Comparison of ENCODE assay signal across 1 fruit fly cellular context in the genomic region with DNA sequence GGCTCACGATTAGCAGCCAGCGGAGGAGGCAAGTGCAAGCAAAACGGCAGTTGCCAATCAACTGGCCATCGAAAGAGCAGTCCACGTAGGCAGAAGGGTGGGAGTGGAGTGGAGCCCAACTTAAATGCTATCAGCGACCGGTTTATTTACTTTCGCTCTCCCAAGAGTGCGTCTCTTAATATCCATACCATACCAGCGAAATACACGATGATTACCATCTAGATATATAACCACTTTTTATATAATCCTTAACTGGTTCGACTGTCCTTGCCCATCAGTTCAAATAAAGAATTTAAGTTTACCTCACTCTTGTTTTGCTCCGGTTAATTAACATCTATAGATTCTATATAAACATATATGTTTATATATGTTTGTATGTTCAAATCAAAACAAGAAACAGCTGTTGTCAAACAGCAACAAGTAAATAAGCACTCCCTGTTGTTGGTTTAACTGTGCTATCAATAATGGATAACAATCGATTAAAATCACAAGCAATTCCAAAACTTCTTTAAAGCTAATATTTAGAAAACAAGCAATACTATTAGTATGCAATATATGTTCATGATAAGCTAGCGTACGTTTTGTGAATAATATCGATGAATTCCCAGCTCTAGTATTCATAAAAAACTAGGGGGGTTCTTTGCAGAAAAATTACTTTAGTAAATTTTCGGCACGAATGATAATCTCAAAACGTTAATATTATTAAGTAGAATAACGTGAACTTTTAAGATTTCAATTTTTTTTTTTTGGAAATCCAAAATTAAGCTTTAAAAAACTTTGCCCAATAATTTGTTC.
TF ChIP-seq lines count a peak whose summit lies in the region.

No protein-coding gene starts in this region.

TF ChIP-seq in whole organism, embryonic, 481 proteins besides CTCF, POLR2A, EP300 and RAD21 (continued from another document and continues in another):
- TF ChIP-seq CG31388 (GFP tag; optimal IDR thresholded peaks at IDR 0.05; lab: Kevin White, UChicago) (no peak), CG8944 (GFP tag; optimal IDR thresholded peaks at IDR 0.05; lab: Kevin White, UChicago) (no peak), scrt (GFP tag; optimal IDR thresholded peaks at IDR 0.05; lab: Kevin White, UChicago) (peak; percentile 89), eve (GFP tag; optimal IDR thresholded peaks at IDR 0.05; lab: Kevin White, UChicago) (no peak), D19B (GFP tag; optimal IDR thresholded peaks at IDR 0.05; lab: Kevin White, UChicago) (no peak), dpn (GFP tag; optimal IDR thresholded peaks at IDR 0.05; lab: Kevin White, UChicago) (peak; percentile 4 to 34), tap (tag; optimal IDR thresholded peaks at IDR 0.05; lab: Kevin White, UChicago) (no peak), Scr (GFP tag; IDR thresholded peaks at IDR 0.05; lab: Robert Waterston, UW; ENCODE audit: partially characterized antibody) (peak; percentile 45), ttk (GFP tag; IDR thresholded peaks at IDR 0.05; lab: Robert Waterston, UW) (no peak), Optix (GFP tag; IDR thresholded peaks at IDR 0.05; lab: Robert Waterston, UW) (no peak), CG12942 (GFP tag; optimal IDR thresholded peaks at IDR 0.05; lab: Kevin White, UChicago) (no peak), tgo (GFP tag; IDR thresholded peaks at IDR 0.05; lab: Robert Waterston, UW) (peak; percentile 34; the same call in 1 of the 3 replicates), CG10462 (GFP tag; optimal IDR thresholded peaks at IDR 0.05; lab: Kevin White, UChicago) (peak; percentile 27), pho (GFP tag; optimal IDR thresholded peaks at IDR 0.05; lab: Kevin White, UChicago) (peak; percentile 35), slp2 (GFP tag; optimal IDR thresholded peaks at IDR 0.05; lab: Kevin White, UChicago) (no peak), CG4404 (GFP tag; IDR thresholded peaks at IDR 0.05; lab: Robert Waterston, UW) (no peak), Dip3 (GFP tag; optimal IDR thresholded peaks at IDR 0.05; lab: Kevin White, UChicago) (no peak), Dek (tag; optimal IDR thresholded peaks at IDR 0.05; lab: Kevin White, UChicago) (no peak), cad (GFP tag; optimal IDR thresholded peaks at IDR 0.05; lab: Kevin White, UChicago) (no peak), nerfin-1 (tag; optimal IDR thresholded peaks at IDR 0.05; lab: Kevin White, UChicago) (peak; percentile 16), tup (GFP tag; optimal IDR thresholded peaks at IDR 0.05; lab: Kevin White, UChicago) (peak; percentile 12), Ada2b (GFP tag; IDR thresholded peaks at IDR 0.05; lab: Robert Waterston, UW) (no peak), Spps (tag; optimal IDR thresholded peaks at IDR 0.05; lab: Kevin White, UChicago) (no peak), ATbp (GFP tag; optimal IDR thresholded peaks at IDR 0.05; lab: Kevin White, UChicago) (peak; percentile 10), repo (GFP tag; optimal IDR thresholded peaks at IDR 0.05; lab: Kevin White, UChicago) (no peak), Myb (GFP tag; optimal IDR thresholded peaks at IDR 0.05; lab: Kevin White, UChicago) (peak; percentile 10), ara (GFP tag; IDR thresholded peaks at IDR 0.05; lab: Robert Waterston, UW) (0 out of 2 replicates have a peak, but pooled peaks have one; percentile 26), dan (GFP tag; IDR thresholded peaks at IDR 0.05; lab: Robert Waterston, UW) (no peak), Ptx1 (GFP tag; IDR thresholded peaks at IDR 0.05; lab: Robert Waterston, UW) (no peak), Dad (GFP tag; optimal IDR thresholded peaks at IDR 0.05; lab: Kevin White, UChicago) (no peak), CG14710 (tag; optimal IDR thresholded peaks at IDR 0.05; lab: Kevin White, UChicago) (peak; percentile 49), CG17568 (GFP tag; optimal IDR thresholded peaks at IDR 0.05; lab: Kevin White, UChicago) (no peak), CG17829 (tag; optimal IDR thresholded peaks at IDR 0.05; lab: Kevin White, UChicago) (peak; percentile 42), CG17912 (GFP tag; optimal IDR thresholded peaks at IDR 0.05; lab: Kevin White, UChicago) (no peak), Hr3 (GFP tag; optimal IDR thresholded peaks at IDR 0.05; lab: Kevin White, UChicago) (peak; percentile 2), grau (tag; optimal IDR thresholded peaks at IDR 0.05; lab: Kevin White, UChicago) (peak; percentile 32), btn (GFP tag; optimal IDR thresholded peaks at IDR 0.05; lab: Kevin White, UChicago) (no peak), CG13624 (GFP tag; optimal IDR thresholded peaks at IDR 0.05; lab: Kevin White, UChicago) (peak; percentile 42), trem (tag; optimal IDR thresholded peaks at IDR 0.05; lab: Kevin White, UChicago) (peak; percentile 33), bab2 (GFP tag; optimal IDR thresholded peaks at IDR 0.05; lab: Kevin White, UChicago) (peak; percentile 39), Kr (GFP tag; optimal IDR thresholded peaks at IDR 0.05; lab: Kevin White, UChicago) (no peak), CG10147 (GFP tag; optimal IDR thresholded peaks at IDR 0.05; lab: Kevin White, UChicago) (peak; percentile 60), dmrt99B (tag; optimal IDR thresholded peaks at IDR 0.05; lab: Kevin White, UChicago) (no peak), nau (GFP tag; optimal IDR thresholded peaks at IDR 0.05; lab: Kevin White, UChicago) (no peak), Sry-δ (GFP tag; optimal IDR thresholded peaks at IDR 0.05; lab: Kevin White, UChicago) (peak; percentile 71), bowl (GFP tag; IDR thresholded peaks at IDR 0.05; lab: Robert Waterston, UW) (no peak), CG14860 (GFP tag; IDR thresholded peaks at IDR 0.05; lab: Robert Waterston, UW; ENCODE audit: partially characterized antibody) (no peak), cato (GFP tag; optimal IDR thresholded peaks at IDR 0.05; lab: Kevin White, UChicago; ENCODE audit: borderline replicate concordance) (no peak), CG3847 (GFP tag; IDR thresholded peaks at IDR 0.05; lab: Robert Waterston, UW) (peak; percentile 8; the same call in 1 of the 2 replicates), CoRest (tag; optimal IDR thresholded peaks at IDR 0.05; lab: Kevin White, UChicago) (peak; percentile 51), CG4360 (GFP tag; IDR thresholded peaks at IDR 0.05; lab: Robert Waterston, UW) (no peak), Vsx1 (GFP tag; optimal IDR thresholded peaks at IDR 0.05; lab: Kevin White, UChicago) (peak; percentile 75), Eip74EF (GFP tag; optimal IDR thresholded peaks at IDR 0.05; lab: Kevin White, UChicago) (peak in 1 of 2 experiments; percentile 35), CG13424 (tag; optimal IDR thresholded peaks at IDR 0.05; lab: Kevin White, UChicago) (peak; percentile 42), CG10959 (GFP tag; IDR thresholded peaks at IDR 0.05; lab: Robert Waterston, UW) (no peak), cwo (GFP tag; optimal IDR thresholded peaks at IDR 0.05; lab: Kevin White, UChicago) (peak; percentile 25), kay (GFP tag; optimal IDR thresholded peaks at IDR 0.05; lab: Kevin White, UChicago) (peak; percentile 22), ERR (GFP tag; optimal IDR thresholded peaks at IDR 0.05; lab: Kevin White, UChicago) (no peak), Hmr (GFP tag; optimal IDR thresholded peaks at IDR 0.05; lab: Kevin White, UChicago) (peak; percentile 78), psq (GFP tag; optimal IDR thresholded peaks at IDR 0.05; lab: Kevin White, UChicago) (peak; percentile 50), Meics (GFP tag; optimal IDR thresholded peaks at IDR 0.05; lab: Kevin White, UChicago) (peak; percentile 96), Mes4 (GFP tag; optimal IDR thresholded peaks at IDR 0.05; lab: Kevin White, UChicago) (peak; percentile 27), Deaf1 (tag; optimal IDR thresholded peaks at IDR 0.05; lab: Kevin White, UChicago) (no peak), CG7745 (tag; optimal IDR thresholded peaks at IDR 0.05; lab: Kevin White, UChicago) (no peak), odd (GFP tag; optimal IDR thresholded peaks at IDR 0.05; lab: Kevin White, UChicago) (peak; percentile 66), ase (GFP tag; IDR thresholded peaks at IDR 0.05; lab: Robert Waterston, UW) (no peak), CG31224 (GFP tag; IDR thresholded peaks at IDR 0.05; lab: Robert Waterston, UW) (0 out of 2 replicates have a peak, but pooled peaks have one; percentile 4), Dll (GFP tag; IDR thresholded peaks at IDR 0.05; lab: Robert Waterston, UW; ENCODE audit: partially characterized antibody) (peak; percentile 61; the same call in 3 of the 4 replicates), Asciz (GFP tag; optimal IDR thresholded peaks at IDR 0.05; lab: Kevin White, UChicago) (peak; percentile 72), sima (GFP tag; optimal IDR thresholded peaks at IDR 0.05; lab: Kevin White, UChicago) (no peak), tx (GFP tag; optimal IDR thresholded peaks at IDR 0.05; lab: Kevin White, UChicago) (peak; percentile 6), Side (GFP tag; optimal IDR thresholded peaks at IDR 0.05; lab: Kevin White, UChicago) (no peak), Bteb2 (GFP tag; optimal IDR thresholded peaks at IDR 0.05; lab: Kevin White, UChicago) (peak; percentile 24), Fer2 (tag; optimal IDR thresholded peaks at IDR 0.05; lab: Kevin White, UChicago) (peak; percentile 3), Xrp1 (GFP tag; IDR thresholded peaks at IDR 0.05; lab: Robert Waterston, UW) (peak; percentile 55), NfI (GFP tag; optimal IDR thresholded peaks at IDR 0.05; lab: Kevin White, UChicago) (peak; percentile 10), Taf1 (GFP tag; IDR thresholded peaks at IDR 0.05; lab: Robert Waterston, UW) (peak; percentile 19; the same call in 1 of the 2 replicates), CG2120 (GFP tag; optimal IDR thresholded peaks at IDR 0.05; lab: Kevin White, UChicago) (peak; percentile 59), Trl (optimal IDR thresholded peaks at IDR 0.05; lab: Kevin White, UChicago) (no peak), Trl (GFP tag; optimal IDR thresholded peaks at IDR 0.05; lab: Kevin White, UChicago) (peak; percentile 57), vfl (GFP tag; optimal IDR thresholded peaks at IDR 0.05; lab: Kevin White, UChicago) (no peak), Hr39 (optimal IDR thresholded peaks at IDR 0.05; lab: Kevin White, UChicago) (no peak), CG10274 (GFP tag; optimal IDR thresholded peaks at IDR 0.05; lab: Kevin White, UChicago) (no peak), chinmo (GFP tag; IDR thresholded peaks at IDR 0.05; lab: Robert Waterston, UW; ENCODE audit: partially characterized antibody) (0 out of 4 replicates have a peak, but pooled peaks have one; percentile 19), NK7.1 (GFP tag; optimal IDR thresholded peaks at IDR 0.05; lab: Kevin White, UChicago) (no peak), fd96Cb (tag; optimal IDR thresholded peaks at IDR 0.05; lab: Kevin White, UChicago) (no peak), Xbp1 (GFP tag; optimal IDR thresholded peaks at IDR 0.05; lab: Kevin White, UChicago) (peak; percentile 30), Atf-2 (GFP tag; optimal IDR thresholded peaks at IDR 0.05; lab: Kevin White, UChicago) (no peak), B-H2 (GFP tag; optimal IDR thresholded peaks at IDR 0.05; lab: Kevin White, UChicago) (no peak), Awh (GFP tag; IDR thresholded peaks at IDR 0.05; lab: Robert Waterston, UW) (peak; percentile 66), CG18764 (GFP tag; optimal IDR thresholded peaks at IDR 0.05; lab: Kevin White, UChicago) (peak; percentile 46), CG12391 (tag; optimal IDR thresholded peaks at IDR 0.05; lab: Kevin White, UChicago) (peak; percentile 54), CkIIα-i1 (GFP tag; IDR thresholded peaks at IDR 0.05; lab: Robert Waterston, UW) (no peak), sna (GFP tag; IDR thresholded peaks at IDR 0.05; lab: Robert Waterston, UW; ENCODE audit: partially characterized antibody) (no peak), Ravus (GFP tag; IDR thresholded peaks at IDR 0.05; lab: Robert Waterston, UW) (no peak), B-H1 (GFP tag; IDR thresholded peaks at IDR 0.05; lab: Robert Waterston, UW) (no peak; the same call in 2 of the 3 replicates), Oaz (GFP tag; IDR thresholded peaks at IDR 0.05; lab: Robert Waterston, UW) (no peak), ranshi (GFP tag; IDR thresholded peaks at IDR 0.05; lab: Robert Waterston, UW) (no peak; the same call in 1 of the 2 replicates), H2.0 (GFP tag; IDR thresholded peaks at IDR 0.05; lab: Robert Waterston, UW) (no peak), hb (GFP tag; IDR thresholded peaks at IDR 0.05; lab: Robert Waterston, UW; ENCODE audit: partially characterized antibody) (no peak), CG18476 (GFP tag; optimal IDR thresholded peaks at IDR 0.05; lab: Kevin White, UChicago) (peak; percentile 17), CG30403 (GFP tag; optimal IDR thresholded peaks at IDR 0.05; lab: Kevin White, UChicago) (peak; percentile 48), Hmx (GFP tag; optimal IDR thresholded peaks at IDR 0.05; lab: Kevin White, UChicago) (peak; percentile 48), Bdp1 (GFP tag; optimal IDR thresholded peaks at IDR 0.05; lab: Kevin White, UChicago) (peak; percentile 1), caup (GFP tag; optimal IDR thresholded peaks at IDR 0.05; lab: Kevin White, UChicago; ENCODE audit: severe bottlenecking) (peak; percentile 86), HmgD (GFP tag; optimal IDR thresholded peaks at IDR 0.05; lab: Kevin White, UChicago) (no peak), peb (GFP tag; IDR thresholded peaks at IDR 0.05; lab: Robert Waterston, UW) (no peak), Lpt (GFP tag; optimal IDR thresholded peaks at IDR 0.05; lab: Kevin White, UChicago) (no peak), Oli (tag; optimal IDR thresholded peaks at IDR 0.05; lab: Kevin White, UChicago) (peak; percentile 10), esg (GFP tag; conservative IDR thresholded peaks at IDR 0.05; lab: Robert Waterston, UW) (no peak), ac (GFP tag; optimal IDR thresholded peaks at IDR 0.05; lab: Kevin White, UChicago) (no peak), CG3281 (GFP tag; optimal IDR thresholded peaks at IDR 0.05; lab: Kevin White, UChicago) (peak; percentile 63), CG42726 (GFP tag; IDR thresholded peaks at IDR 0.05; lab: Robert Waterston, UW; ENCODE audit: partially characterized antibody) (no peak), zf30C (GFP tag; optimal IDR thresholded peaks at IDR 0.05; lab: Kevin White, UChicago) (no peak), lab (GFP tag; optimal IDR thresholded peaks at IDR 0.05; lab: Kevin White, UChicago) (peak; percentile 83), CG13123 (GFP tag; optimal IDR thresholded peaks at IDR 0.05; lab: Kevin White, UChicago) (peak; percentile 42), CG10654 (GFP tag; optimal IDR thresholded peaks at IDR 0.05; lab: Kevin White, UChicago) (peak; percentile 9), CrebB (tag; optimal IDR thresholded peaks at IDR 0.05; lab: Kevin White, UChicago) (peak; percentile 55), unc-4 (GFP tag; IDR thresholded peaks at IDR 0.05; lab: Robert Waterston, UW; ENCODE audit: partially characterized antibody) (peak; percentile 56), CG17359 (tag; optimal IDR thresholded peaks at IDR 0.05; lab: Kevin White, UChicago) (peak; percentile 35), hbn (GFP tag; IDR thresholded peaks at IDR 0.05; lab: Robert Waterston, UW; ENCODE audit: partially characterized antibody) (peak; percentile 19; the same call in 1 of the 2 replicates)
